Worm (Caenorhabditis elegans) whole organism, L4 larva: ENCODE measurements around the gene C38D9.2.

Source experiments
- lin-13 ChIP-seq: fragments of 150-350 bp; optimal IDR thresholded peaks from 2 replicates; lab custom pipeline; 2014; ENCODE audit warnings: missing biosample characterization, missing genetic modification reagents, missing genetic modification characterization
- nhr-6 ChIP-seq: fragments of 150-350 bp; optimal IDR thresholded peaks from 2 replicates; lab custom pipeline; 2014; ENCODE audit warnings: missing biosample characterization, missing genetic modification characterization

DNA sequence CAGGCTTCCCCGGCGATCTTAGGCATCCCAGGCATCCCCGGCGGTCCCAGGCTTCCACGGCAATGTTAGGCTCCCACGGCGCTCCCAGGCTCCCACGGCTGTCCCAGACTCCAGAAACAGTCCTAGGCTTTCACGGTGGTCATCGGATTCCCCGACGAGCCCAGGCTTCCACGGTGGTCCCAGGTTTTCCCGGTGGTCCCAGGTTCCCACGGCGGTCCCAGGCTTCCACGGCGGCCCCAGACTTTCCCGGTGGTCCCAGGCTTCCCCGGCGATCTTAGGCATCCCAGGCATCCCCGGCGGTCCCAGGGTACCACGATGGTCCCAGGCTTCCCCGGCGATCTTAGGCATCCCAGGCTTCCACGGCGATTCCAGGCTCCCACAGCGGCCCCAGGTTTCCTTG is 18.3 kb upstream of the C38D9.2 start:
- no peak for TF ChIP-seq lin-13
- no peak for TF ChIP-seq nhr-6
